Fruit fly (Drosophila melanogaster): Measurements from ENCODE around the gene beta-Spec.

The beta-Spec gene

dm6 chrX:17714976-17715375 is 57.8 kb downstream of the beta-Spec start:
- TF ChIP-seq Eip75B (GFP tag; optimal IDR thresholded peaks at IDR 0.05) (no peak), Lpt (GFP tag; optimal IDR thresholded peaks at IDR 0.05) (peak; percentile 10), spab (GFP tag; optimal IDR thresholded peaks at IDR 0.05) (no peak), Smox (GFP tag; optimal IDR thresholded peaks at IDR 0.05) (no peak), Sox15 (GFP tag; optimal IDR thresholded peaks at IDR 0.05) (no peak), CG6808 (GFP tag; optimal IDR thresholded peaks at IDR 0.05) (no peak), Eip78C (GFP tag) (peak; percentile 1), CG3032 (tag; optimal IDR thresholded peaks at IDR 0.05) (no peak), CG6276 (GFP tag; optimal IDR thresholded peaks at IDR 0.05) (peak; percentile 27), fkh (GFP tag; optimal IDR thresholded peaks at IDR 0.05) (no peak), CG15336 (GFP tag; IDR thresholded peaks at IDR 0.05) (no peak)

- TF ChIP-seq Eip78C (GFP tag): peak; percentile 41
- TF ChIP-seq Ets21C (GFP tag; optimal IDR thresholded peaks at IDR 0.05): no peak
- peak; percentile 38; the same call in 1 of the 2 replicates for TF ChIP-seq CG15336 (GFP tag; IDR thresholded peaks at IDR 0.05)
- TF ChIP-seq CG3919 (GFP tag; optimal IDR thresholded peaks at IDR 0.05): no peak
- TF ChIP-seq cyc (GFP tag; optimal IDR thresholded peaks at IDR 0.05): no peak
- peak; percentile 25 for TF ChIP-seq CG32006 (GFP tag; optimal IDR thresholded peaks at IDR 0.05)
- TF ChIP-seq Gug (GFP tag; IDR thresholded peaks at IDR 0.05): no peak
- no peak for TF ChIP-seq ss (GFP tag; optimal IDR thresholded peaks at IDR 0.05)
- TF ChIP-seq CG6163 (GFP tag; IDR thresholded peaks at IDR 0.05): no peak
Measured at dm6 chrX:17716814-17717565, 59.8 kb downstream of the beta-Spec start.

dm6 chrX:17718423-17718822 is 61.3 kb downstream of the beta-Spec start:
- TF ChIP-seq Sox14 (GFP tag; optimal IDR thresholded peaks at IDR 0.05) (no peak), CG10669 (GFP tag; optimal IDR thresholded peaks at IDR 0.05) (no peak), eg (GFP tag; IDR thresholded peaks at IDR 0.05) (peak; percentile 45; the same call in 1 of the 3 replicates), Eip78C (GFP tag) (peak; percentile 39), vri (GFP tag; optimal IDR thresholded peaks at IDR 0.05) (no peak), CG1621 (tag; optimal IDR thresholded peaks at IDR 0.05) (no peak), Hr4 (GFP tag; optimal IDR thresholded peaks at IDR 0.05) (peak; percentile 36), OdsH (GFP tag; optimal IDR thresholded peaks at IDR 0.05) (peak; percentile 18), CG32006 (GFP tag; optimal IDR thresholded peaks at IDR 0.05) (peak; percentile 57), Smox (GFP tag; optimal IDR thresholded peaks at IDR 0.05) (no peak), cyc (GFP tag; optimal IDR thresholded peaks at IDR 0.05) (no peak), Blimp-1 (GFP tag; optimal IDR thresholded peaks at IDR 0.05) (no peak), CG6276 (GFP tag; optimal IDR thresholded peaks at IDR 0.05) (no peak), achi (GFP tag; optimal IDR thresholded peaks at IDR 0.05) (peak; percentile 24), CG16779 (tag; optimal IDR thresholded peaks at IDR 0.05) (no peak), acj6 (GFP tag; optimal IDR thresholded peaks at IDR 0.05) (peak; percentile 18), CG8119 (GFP tag; IDR thresholded peaks at IDR 0.05) (0 out of 3 replicates have a peak, but pooled peaks have one; percentile 28), CG6808 (GFP tag; optimal IDR thresholded peaks at IDR 0.05) (no peak), lz (GFP tag; optimal IDR thresholded peaks at IDR 0.05) (no peak), CG11294 (GFP tag; IDR thresholded peaks at IDR 0.05) (no peak), CG6792 (GFP tag; optimal IDR thresholded peaks at IDR 0.05) (peak; percentile 11), Gug (GFP tag; IDR thresholded peaks at IDR 0.05) (no peak), CG6163 (GFP tag; IDR thresholded peaks at IDR 0.05) (no peak), pdm3 (GFP tag; optimal IDR thresholded peaks at IDR 0.05) (peak; percentile 22), dac (GFP tag; optimal IDR thresholded peaks at IDR 0.05) (no peak), fd85E (GFP tag; optimal IDR thresholded peaks at IDR 0.05) (no peak), salr (GFP tag; optimal IDR thresholded peaks at IDR 0.05) (no peak), CG8319 (GFP tag; optimal IDR thresholded peaks at IDR 0.05) (no peak), CG7368 (GFP tag; optimal IDR thresholded peaks at IDR 0.05) (no peak), Ets21C (GFP tag; optimal IDR thresholded peaks at IDR 0.05) (no peak), Hr39 (GFP tag; optimal IDR thresholded peaks at IDR 0.05) (no peak), svp (GFP tag) (peak; percentile 73)
